Fruit fly (Drosophila melanogaster) whole organism, embryonic: ENCODE results near the gene swa.

Experiments
- Adf1 ChIP-seq: fragments of 200-800 bp; sonication (Bioruptor generic); IDR thresholded peaks from 2 replicates; pipeline ENCODE4 v1.3.6; 2022; ENCODE audit warnings: missing biosample characterization, missing genetic modification characterization
- Atf-2 ChIP-seq: fragments of 200-800 bp; sonication (Bioruptor generic); optimal IDR thresholded peaks from 2 replicates; lab custom pipeline; 2016; ENCODE audit warnings: missing biosample characterization, missing genetic modification characterization
- CG10209 ChIP-seq: fragments of 200-800 bp; sonication (Bioruptor generic); optimal IDR thresholded peaks from 3 replicates; lab custom pipeline; 2017; ENCODE audit warnings: missing biosample characterization, mild to moderate bottlenecking, missing genetic modification characterization, missing genetic modification reagents
- CG1233 ChIP-seq: fragments of 200-800 bp; sonication (Bioruptor generic); optimal IDR thresholded peaks from 4 replicates; lab custom pipeline; 2018; ENCODE audit warnings: missing biosample characterization, mild to moderate bottlenecking, missing genetic modification characterization
- CG1529 ChIP-seq: fragments of 200-800 bp; sonication (Bioruptor generic); optimal IDR thresholded peaks from 3 replicates; lab custom pipeline; 2018; ENCODE audit warnings: missing biosample characterization, missing genetic modification characterization
- CG15514 ChIP-seq: fragments of 200-800 bp; sonication (Bioruptor generic); optimal IDR thresholded peaks from 3 replicates; lab custom pipeline; 2017; ENCODE audit warnings: missing biosample characterization, missing genetic modification characterization, mild to moderate bottlenecking, moderate library complexity, missing genetic modification reagents
- CG17385 ChIP-seq: fragments of 200-800 bp; sonication (Bioruptor generic); optimal IDR thresholded peaks from 3 replicates; lab custom pipeline; 2018; ENCODE audit warnings: missing biosample characterization, mild to moderate bottlenecking, missing genetic modification characterization
- CG17568 ChIP-seq: fragments of 200-800 bp; sonication (Bioruptor generic); optimal IDR thresholded peaks from 2 replicates; lab custom pipeline; 2018; ENCODE audit warnings: missing biosample characterization, mild to moderate bottlenecking, missing genetic modification characterization, moderate library complexity
- CG1832 ChIP-seq: fragments of 200-800 bp; sonication (Bioruptor generic); optimal IDR thresholded peaks from 2 replicates; lab custom pipeline; 2017; ENCODE audit warnings: missing biosample characterization, mild to moderate bottlenecking, missing genetic modification characterization, inconsistent platforms
- CG2712 ChIP-seq: fragments of 200-800 bp; optimal IDR thresholded peaks from 3 replicates; lab custom pipeline; 2019; ENCODE audit warnings: missing biosample characterization, mild to moderate bottlenecking, missing genetic modification characterization, moderate library complexity
- CG31224 ChIP-seq: fragments of 200-800 bp; sonication (Bioruptor generic); IDR thresholded peaks from 2 replicates; pipeline ENCODE4 v1.3.6; 2022; ENCODE audit warnings: missing biosample characterization, missing genetic modification characterization
- CG3281 ChIP-seq: fragments of 200-800 bp; sonication (Bioruptor generic); optimal IDR thresholded peaks from 3 replicates; lab custom pipeline; 2017; ENCODE audit warnings: missing biosample characterization, mild to moderate bottlenecking, missing genetic modification characterization
- CG33557 ChIP-seq: fragments of 200-800 bp; sonication (Bioruptor generic); optimal IDR thresholded peaks from 2 replicates; lab custom pipeline; 2019; ENCODE audit warnings: missing biosample characterization, mild to moderate bottlenecking, missing genetic modification characterization, moderate library complexity
- CG4617 ChIP-seq: fragments of 200-800 bp; sonication (Bioruptor generic); optimal IDR thresholded peaks from 3 replicates; lab custom pipeline; 2016; ENCODE audit warnings: missing biosample characterization, missing genetic modification characterization, borderline replicate concordance
- CG5180 ChIP-seq: fragments of 200-800 bp; sonication (Bioruptor generic); optimal IDR thresholded peaks from 3 replicates; lab custom pipeline; 2017; ENCODE audit warnings: missing biosample characterization, missing genetic modification characterization, mild to moderate bottlenecking, moderate library complexity, missing genetic modification reagents
- CG6683 ChIP-seq: fragments of 200-800 bp; sonication (Bioruptor generic); optimal IDR thresholded peaks from 2 replicates; lab custom pipeline; 2017; ENCODE audit warnings: missing biosample characterization, mild to moderate bottlenecking, missing genetic modification characterization, missing genetic modification reagents
- CG7357 ChIP-seq: fragments of 200-800 bp; sonication (Bioruptor generic); IDR thresholded peaks from 3 replicates; pipeline ENCODE4 v1.3.6; 2022; ENCODE audit warnings: missing biosample characterization, missing genetic modification characterization
- CG7745 ChIP-seq: fragments of 200-800 bp; sonication (Bioruptor generic); optimal IDR thresholded peaks from 2 replicates; lab custom pipeline; 2018; ENCODE audit warnings: missing biosample characterization, mild to moderate bottlenecking, missing genetic modification characterization, moderate library complexity
- CG8924 ChIP-seq: fragments of 200-800 bp; optimal IDR thresholded peaks from 3 replicates; lab custom pipeline; 2019; ENCODE audit warnings: missing biosample characterization, mild to moderate bottlenecking, missing genetic modification characterization, moderate library complexity
- CG9797 ChIP-seq: fragments of 200-800 bp; sonication (Bioruptor generic); optimal IDR thresholded peaks from 3 replicates; lab custom pipeline; 2018; ENCODE audit warnings: missing biosample characterization, mild to moderate bottlenecking, missing genetic modification characterization
- CG9932 ChIP-seq: fragments of 200-800 bp; sonication (Bioruptor generic); IDR thresholded peaks from 2 replicates; pipeline ENCODE4 v1.3.6; 2022; ENCODE audit warnings: missing biosample characterization, missing genetic modification characterization
- Camta ChIP-seq: fragments of 200-800 bp; sonication (Bioruptor generic); optimal IDR thresholded peaks from 2 replicates; lab custom pipeline; 2016; ENCODE audit warnings: missing biosample characterization, missing genetic modification characterization
- ERR ChIP-seq: fragments of 200-800 bp; sonication (Bioruptor generic); optimal IDR thresholded peaks from 2 replicates; lab custom pipeline; 2016; ENCODE audit warnings: missing biosample characterization, missing genetic modification characterization
- Hand ChIP-seq: fragments of 200-800 bp; sonication (Bioruptor generic); optimal IDR thresholded peaks from 2 replicates; lab custom pipeline; 2017; ENCODE audit warnings: mild to moderate bottlenecking, missing biosample characterization, missing genetic modification reagents, missing genetic modification characterization
- HmgZ ChIP-seq: fragments of 200-800 bp; sonication (Bioruptor generic); optimal IDR thresholded peaks from 2 replicates; lab custom pipeline; 2018; ENCODE audit warnings: missing biosample characterization, mild to moderate bottlenecking, missing genetic modification characterization
- Kr ChIP-seq: fragments of 200-800 bp; sonication (Bioruptor generic); optimal IDR thresholded peaks from 2 replicates; lab custom pipeline; 2017; ENCODE audit warnings: missing biosample characterization, mild to moderate bottlenecking, missing genetic modification characterization
- NC2β ChIP-seq: fragments of 200-800 bp; sonication (Bioruptor generic); optimal IDR thresholded peaks from 2 replicates; lab custom pipeline; 2016; ENCODE audit warnings: missing biosample characterization, missing genetic modification characterization
- Oli ChIP-seq: fragments of 200-800 bp; sonication (Bioruptor generic); optimal IDR thresholded peaks from 2 replicates; lab custom pipeline; 2018; ENCODE audit warnings: missing biosample characterization, mild to moderate bottlenecking, missing genetic modification characterization, moderate library complexity
- Pdp1 ChIP-seq, 2 experiments: fragments of 200-800 bp; sonication (Bioruptor generic); optimal IDR thresholded peaks; 3 replicates each; lab custom pipeline; 2016; ENCODE audit warnings: missing biosample characterization in 2 of 2, missing genetic modification characterization in 2 of 2, mild to moderate bottlenecking in 1 of 2, moderate library complexity in 1 of 2
- Poxn ChIP-seq: fragments of 200-800 bp; sonication (Bioruptor generic); IDR thresholded peaks from 2 replicates; pipeline ENCODE4 v1.3.6; 2022; ENCODE audit warnings: missing biosample characterization, missing genetic modification characterization
- Rfx ChIP-seq: fragments of 200-800 bp; sonication (Bioruptor generic); IDR thresholded peaks from 2 replicates; pipeline ENCODE4 v1.3.6; 2022; ENCODE audit warnings: missing biosample characterization, missing genetic modification characterization
- Side ChIP-seq: fragments of 200-800 bp; sonication (Bioruptor generic); optimal IDR thresholded peaks from 2 replicates; lab custom pipeline; 2016; ENCODE audit warnings: missing biosample characterization, missing genetic modification characterization
- Stat92E ChIP-seq, 3 experiments: fragments of >200 bp in 2 of 3; fragments of 200-800 bp in 1 of 3; sonication (Bioruptor generic) in 1 of 3; optimal IDR thresholded peaks; 2 replicates each; lab custom pipeline; 2017 to 2019; ENCODE audit warnings: missing biosample characterization in 3 of 3, missing genetic modification characterization in 3 of 3, mild to moderate bottlenecking in 1 of 3, moderate library complexity in 1 of 3
- YL-1 ChIP-seq: fragments of 200-800 bp; sonication (Bioruptor generic); optimal IDR thresholded peaks from 3 replicates; lab custom pipeline; 2017; ENCODE audit warnings: missing biosample characterization, mild to moderate bottlenecking, missing genetic modification characterization
- ash1 ChIP-seq: fragments of 200-800 bp; sonication (Bioruptor generic); optimal IDR thresholded peaks from 2 replicates; lab custom pipeline; 2018; ENCODE audit warnings: missing biosample characterization, mild to moderate bottlenecking, missing genetic modification characterization
- chm ChIP-seq: fragments of 200-800 bp; sonication (Bioruptor generic); IDR thresholded peaks from 2 replicates; pipeline ENCODE4 v1.3.6; 2022; ENCODE audit warnings: missing biosample characterization, missing genetic modification characterization
- disco-r ChIP-seq: fragments of 200-800 bp; sonication (Bioruptor generic); optimal IDR thresholded peaks from 2 replicates; lab custom pipeline; 2016; ENCODE audit warnings: missing biosample characterization, missing genetic modification characterization
- dm ChIP-seq: fragments of 200-800 bp; sonication (Bioruptor generic); optimal IDR thresholded peaks from 3 replicates; lab custom pipeline; 2016; ENCODE audit warnings: missing biosample characterization, missing genetic modification characterization
- exex ChIP-seq: fragments of 200-800 bp; sonication (Bioruptor generic); optimal IDR thresholded peaks from 4 replicates; lab custom pipeline; 2018; ENCODE audit warnings: missing biosample characterization, mild to moderate bottlenecking, missing genetic modification characterization, moderate library complexity
- ftz-f1 ChIP-seq: fragments of 200-800 bp; sonication (Bioruptor generic); optimal IDR thresholded peaks from 2 replicates; lab custom pipeline; 2016; ENCODE audit warnings: missing biosample characterization, missing genetic modification characterization
- fu2 ChIP-seq: fragments of 200-800 bp; sonication (Bioruptor generic); optimal IDR thresholded peaks from 2 replicates; lab custom pipeline; 2016; ENCODE audit warnings: missing biosample characterization, missing genetic modification characterization
- jing ChIP-seq: fragments of 200-800 bp; sonication (Bioruptor generic); optimal IDR thresholded peaks from 2 replicates; lab custom pipeline; 2018; ENCODE audit warnings: missing biosample characterization, mild to moderate bottlenecking, missing genetic modification characterization
- ken ChIP-seq: fragments of 200-800 bp; sonication (Bioruptor generic); IDR thresholded peaks from 3 replicates; pipeline ENCODE4 v1.3.6; 2022; ENCODE audit warnings: missing biosample characterization, missing genetic modification characterization
- kni ChIP-seq: fragments of 200-800 bp; sonication (Bioruptor generic); optimal IDR thresholded peaks from 3 replicates; lab custom pipeline; 2017; ENCODE audit warnings: mild to moderate bottlenecking, missing biosample characterization, missing genetic modification reagents, missing genetic modification characterization
- mam ChIP-seq: fragments of 200-800 bp; sonication (Bioruptor generic); optimal IDR thresholded peaks from 3 replicates; lab custom pipeline; 2016; ENCODE audit warnings: missing biosample characterization, missing genetic modification characterization
- peb ChIP-seq: fragments of 200-800 bp; sonication (Bioruptor generic); IDR thresholded peaks from 2 replicates; pipeline ENCODE4 v1.3.6; 2022; ENCODE audit warnings: missing biosample characterization, missing genetic modification characterization
- tll ChIP-seq, 2 experiments: fragments of 200-800 bp in 1 of 2; fragments of >200 bp in 1 of 2; sonication (Bioruptor generic) in 1 of 2; optimal IDR thresholded peaks; 2 replicates each; lab custom pipeline; 2017 to 2019; ENCODE audit warnings: missing biosample characterization in 2 of 2, missing genetic modification characterization in 2 of 2, mild to moderate bottlenecking in 1 of 2, moderate library complexity in 1 of 2
- tna ChIP-seq: fragments of 200-800 bp; sonication (Bioruptor generic); IDR thresholded peaks from 2 replicates; pipeline ENCODE4 v1.3.6; 2022; ENCODE audit warnings: missing biosample characterization, missing genetic modification characterization; ENCODE audit not compliant: partially characterized antibody
- usp ChIP-seq: fragments of >200 bp; optimal IDR thresholded peaks from 2 replicates; lab custom pipeline; 2017; ENCODE audit warnings: missing biosample characterization, missing genetic modification characterization

Gene swa

dm6 chrX:6338738-6339614, 26.5 kb downstream of the swa start (continued):
- no peak for TF ChIP-seq tna
- no peak for TF ChIP-seq CG10209 (GFP tag; lab: Kevin White, UChicago)
- no peak for TF ChIP-seq CG17568 (GFP tag; lab: Kevin White, UChicago)
- no peak for TF ChIP-seq CG31224
- no peak for TF ChIP-seq exex
- TF ChIP-seq disco-r, result no peak
- no peak for TF ChIP-seq tll (GFP tag; optimal IDR thresholded peaks at IDR 0.05; lab: Kevin White, UChicago)
- TF ChIP-seq usp (GFP tag; lab: Kevin White, UChicago), result no peak
- TF ChIP-seq CG7745 (tag; lab: Kevin White, UChicago), result no peak
- no peak for TF ChIP-seq CG17385
- TF ChIP-seq fu2 (GFP tag; lab: Kevin White, UChicago), result no peak
- TF ChIP-seq mam (GFP tag; lab: Kevin White, UChicago), result peak; percentile 29
- TF ChIP-seq ERR (GFP tag; lab: Kevin White, UChicago), result no peak
- no peak for TF ChIP-seq CG7357 (GFP tag; lab: Robert Waterston, UW)
- no peak for TF ChIP-seq Camta (GFP tag; lab: Kevin White, UChicago)
- no peak for TF ChIP-seq Stat92E (GFP tag; optimal IDR thresholded peaks at IDR 0.05; lab: Kevin White, UChicago)
- no peak for TF ChIP-seq CG9797 (GFP tag; lab: Kevin White, UChicago)
- no peak for TF ChIP-seq HmgZ (tag; lab: Kevin White, UChicago)
- no peak for TF ChIP-seq kni
- TF ChIP-seq CG1233 (GFP tag; lab: Kevin White, UChicago), result no peak
- no peak for TF ChIP-seq Poxn (GFP tag; lab: Robert Waterston, UW)
- TF ChIP-seq ash1 (GFP tag; lab: Kevin White, UChicago), result no peak
- no peak for TF ChIP-seq CG33557 (GFP tag; lab: Kevin White, UChicago)
- TF ChIP-seq CG2712 (tag; lab: Kevin White, UChicago), result no peak
- TF ChIP-seq ftz-f1, result no peak
- no peak for TF ChIP-seq CG5180 (GFP tag; lab: Kevin White, UChicago)
- TF ChIP-seq Rfx (GFP tag; lab: Robert Waterston, UW), result peak; percentile 51
- TF ChIP-seq jing (GFP tag; lab: Kevin White, UChicago), result no peak
- no peak for TF ChIP-seq CG1832 (GFP tag; lab: Kevin White, UChicago)
- TF ChIP-seq Pdp1 (GFP tag; optimal IDR thresholded peaks at IDR 0.05; lab: Kevin White, UChicago), result peak; percentile 8 to 43
- no peak for TF ChIP-seq CG3281 (GFP tag; lab: Kevin White, UChicago)
- no peak for TF ChIP-seq Atf-2
- peak; percentile 27 for TF ChIP-seq Hand (GFP tag; lab: Kevin White, UChicago)
- no peak for TF ChIP-seq dm (GFP tag; lab: Kevin White, UChicago)
- TF ChIP-seq NC2β, result no peak
- no peak for TF ChIP-seq Side (GFP tag; lab: Kevin White, UChicago)
- no peak for TF ChIP-seq Kr (GFP tag; lab: Kevin White, UChicago)
- TF ChIP-seq Adf1, result no peak
- no peak for TF ChIP-seq peb (GFP tag; lab: Robert Waterston, UW)
- no peak for TF ChIP-seq CG15514 (GFP tag; lab: Kevin White, UChicago)
- no peak for TF ChIP-seq CG6683 (GFP tag; lab: Kevin White, UChicago)
- no peak for TF ChIP-seq YL-1 (GFP tag; lab: Kevin White, UChicago)
- TF ChIP-seq Oli, result peak; percentile 18
- TF ChIP-seq CG8924 (tag; lab: Kevin White, UChicago), result no peak
- no peak for TF ChIP-seq ken
- TF ChIP-seq CG4617, result no peak
- TF ChIP-seq CG9932 (GFP tag; lab: Robert Waterston, UW), result peak; percentile 44
- no peak for TF ChIP-seq CG1529 (GFP tag; lab: Kevin White, UChicago)
- TF ChIP-seq chm (GFP tag; lab: Robert Waterston, UW), result no peak
